Fruit fly (Drosophila melanogaster): ENCODE measurements around the gene CG2260.

The CG2260 gene

DNA sequence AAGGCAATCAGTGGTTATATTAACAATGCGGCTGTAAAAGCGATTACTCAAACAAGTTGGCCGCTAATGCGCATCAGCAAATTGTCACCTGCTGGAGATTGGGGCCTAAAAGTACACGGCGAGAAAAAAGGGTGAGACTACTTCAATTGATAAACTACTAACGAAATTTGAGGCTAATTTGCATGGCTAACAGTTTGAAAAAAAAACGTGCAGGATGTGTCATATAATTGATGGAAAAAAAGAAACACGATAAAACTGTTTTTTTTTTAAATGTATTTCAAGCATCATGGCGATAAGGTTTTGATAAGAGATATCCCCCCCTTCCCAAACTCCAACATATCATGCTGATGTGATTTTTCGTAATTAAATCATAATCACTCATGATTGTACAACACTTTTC, 8.2 kb downstream of the CG2260 start (continued):
- TF ChIP-seq CG18476 (GFP tag; optimal IDR thresholded peaks at IDR 0.05) = no peak
- TF ChIP-seq tio (GFP tag; optimal IDR thresholded peaks at IDR 0.05) = no peak
- TF ChIP-seq CG12219 (GFP tag; optimal IDR thresholded peaks at IDR 0.05) = no peak
- TF ChIP-seq Hr39 (optimal IDR thresholded peaks at IDR 0.05) = no peak
- no peak for TF ChIP-seq tup (GFP tag; optimal IDR thresholded peaks at IDR 0.05)
- TF ChIP-seq CG18619 (GFP tag; optimal IDR thresholded peaks at IDR 0.05) = peak; percentile 18
- no peak for TF ChIP-seq Lhr (GFP tag; optimal IDR thresholded peaks at IDR 0.05)
- TF ChIP-seq Fer2 (tag; optimal IDR thresholded peaks at IDR 0.05) = no peak
- TF ChIP-seq gro (GFP tag; optimal IDR thresholded peaks at IDR 0.05) = peak; percentile 31
- no peak for TF ChIP-seq chn (GFP tag; optimal IDR thresholded peaks at IDR 0.05)
- TF ChIP-seq C15 (GFP tag; IDR thresholded peaks at IDR 0.05) = 0 out of 3 replicates have a peak, but pooled peaks have one; percentile 13
- peak in 1 of 2 experiments; percentile 42 for TF ChIP-seq Hr51 (GFP tag; optimal IDR thresholded peaks at IDR 0.05)
- no peak for TF ChIP-seq ttk (GFP tag; IDR thresholded peaks at IDR 0.05)
- no peak for TF ChIP-seq sug (tag; optimal IDR thresholded peaks at IDR 0.05)
- no peak for TF ChIP-seq org-1 (GFP tag; optimal IDR thresholded peaks at IDR 0.05)

DNA sequence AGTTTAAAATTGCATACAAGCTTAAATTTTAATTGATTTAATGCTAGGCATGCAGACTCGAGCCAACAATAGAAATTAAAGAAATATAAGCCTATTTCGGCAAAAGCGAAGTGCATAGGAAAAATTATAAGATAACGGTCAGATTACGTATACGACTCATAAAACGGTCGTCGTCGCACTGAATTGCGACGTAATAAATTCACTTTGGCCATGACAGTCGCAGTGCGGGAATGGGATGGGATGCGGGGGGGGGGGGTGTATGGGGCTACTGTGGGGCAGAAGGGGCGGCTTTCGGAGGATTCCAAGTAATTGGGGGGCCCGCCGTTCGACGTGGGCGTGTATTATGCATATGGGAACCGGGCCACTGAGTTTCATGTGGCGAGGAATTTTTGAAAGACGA, 10.0 kb downstream of the CG2260 start:
- TF ChIP-seq sisA (GFP tag; IDR thresholded peaks at IDR 0.05) (no peak), sug (tag; optimal IDR thresholded peaks at IDR 0.05) (peak; percentile 26), sr (GFP tag; IDR thresholded peaks at IDR 0.05) (peak; percentile 15; the same call in 1 of the 3 replicates), pan (optimal IDR thresholded peaks at IDR 0.05) (no peak), pan (GFP tag; optimal IDR thresholded peaks at IDR 0.05 in 1 of 2, IDR thresholded peaks at IDR 0.05 in 1 of 2) (peak in 1 of 2 experiments; percentile 14), chinmo (GFP tag; IDR thresholded peaks at IDR 0.05; ENCODE audit: partially characterized antibody) (peak; percentile 90; the same call in 2 of the 4 replicates), crol (GFP tag; IDR thresholded peaks at IDR 0.05) (peak; percentile 88)

DNA sequence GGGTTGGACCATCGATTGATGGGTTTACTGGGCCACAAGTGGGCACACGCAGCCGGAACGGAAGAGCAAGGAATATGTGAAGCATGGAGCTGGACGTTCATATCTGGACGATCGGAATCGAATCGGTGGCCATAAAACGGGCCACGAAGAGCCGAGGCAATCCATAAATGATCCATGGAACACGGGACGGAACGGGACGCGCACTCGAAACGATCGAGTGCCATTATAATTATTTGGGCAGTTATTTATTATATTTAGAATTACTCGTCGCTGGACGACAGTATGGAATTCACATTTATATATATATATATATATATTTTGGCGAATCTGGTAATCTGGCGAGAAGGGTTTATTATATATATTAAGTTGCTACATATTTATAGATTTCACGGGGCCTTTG, 13.0 kb downstream of the CG2260 start:
- TF ChIP-seq pfk (GFP tag; optimal IDR thresholded peaks at IDR 0.05) (peak; percentile 87), CG10366 (GFP tag; IDR thresholded peaks at IDR 0.05) (no peak), Deaf1 (tag; optimal IDR thresholded peaks at IDR 0.05) (peak; percentile 8), exex (tag; optimal IDR thresholded peaks at IDR 0.05) (peak; percentile 72), Scr (GFP tag; IDR thresholded peaks at IDR 0.05; ENCODE audit: partially characterized antibody) (no peak), Hr51 (GFP tag; optimal IDR thresholded peaks at IDR 0.05) (no peak)

DNA sequence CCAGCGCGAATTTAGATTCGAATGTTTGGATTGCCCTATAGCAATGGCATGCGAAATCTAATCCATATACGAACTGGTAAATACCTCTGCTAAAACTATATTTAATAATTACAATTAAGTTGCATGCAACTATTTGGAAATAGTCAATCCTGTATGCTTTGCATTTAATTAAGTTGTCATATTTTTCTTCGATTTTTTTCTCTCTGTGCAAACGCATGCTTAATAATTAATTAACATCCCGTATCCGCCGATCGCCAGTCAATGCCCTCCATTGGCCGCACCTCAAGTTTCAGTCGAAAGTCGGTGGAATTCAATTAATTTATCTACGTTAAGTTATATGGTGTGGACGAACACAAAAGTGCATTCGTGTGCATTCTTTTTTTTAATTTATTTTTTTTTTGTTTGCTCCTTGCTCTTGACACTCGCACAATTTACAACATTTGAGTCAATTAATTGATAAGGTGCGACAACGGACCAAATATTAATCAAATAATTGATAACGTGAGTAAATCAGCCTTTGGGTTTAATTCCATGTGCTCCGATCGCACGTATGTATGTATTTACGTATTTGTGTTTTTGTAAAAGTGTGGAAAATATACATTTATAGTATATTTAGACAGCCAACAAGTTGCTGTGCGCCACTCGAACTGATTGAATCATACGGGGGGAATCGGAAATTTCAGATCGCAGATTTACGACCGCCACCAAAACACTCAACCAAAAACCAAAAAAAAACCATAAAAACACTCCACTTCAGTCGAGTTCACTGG, 14.5 kb downstream of the CG2260 start:
- TF ChIP-seq CG10654 (GFP tag; optimal IDR thresholded peaks at IDR 0.05) (no peak), Deaf1 (tag; optimal IDR thresholded peaks at IDR 0.05) (peak; percentile 14), Hr3 (GFP tag; optimal IDR thresholded peaks at IDR 0.05) (no peak), cg (GFP tag; optimal IDR thresholded peaks at IDR 0.05) (peak; percentile 35), sd (tag; optimal IDR thresholded peaks at IDR 0.05) (peak; percentile 32), lab (GFP tag; optimal IDR thresholded peaks at IDR 0.05) (peak; percentile 34), Jarid2 (GFP tag; optimal IDR thresholded peaks at IDR 0.05) (no peak), Pdp1 (GFP tag; optimal IDR thresholded peaks at IDR 0.05) (peak in 1 of 2 experiments; percentile 50), Doc2 (GFP tag; IDR thresholded peaks at IDR 0.05) (no peak), bsh (GFP tag; optimal IDR thresholded peaks at IDR 0.05) (peak in 1 of 2 experiments; percentile 9), Xrp1 (GFP tag; IDR thresholded peaks at IDR 0.05) (0 out of 2 replicates have a peak, but pooled peaks have one; percentile 7), sens (GFP tag) (peak; percentile 67), fd64A (GFP tag; optimal IDR thresholded peaks at IDR 0.05) (peak; percentile 0), CG8281 (tag; optimal IDR thresholded peaks at IDR 0.05) (no peak), kah (GFP tag; optimal IDR thresholded peaks at IDR 0.05) (peak; percentile 31), CG2875 (GFP tag; optimal IDR thresholded peaks at IDR 0.05) (no peak), z (GFP tag; IDR thresholded peaks at IDR 0.05) (peak; percentile 80), Med (GFP tag) (peak; percentile 32), Vsx1 (GFP tag; optimal IDR thresholded peaks at IDR 0.05) (peak; percentile 14), HLH54F (GFP tag; optimal IDR thresholded peaks at IDR 0.05) (no peak)

All from whole organism, embryonic.